Worm (Caenorhabditis elegans) whole organism, L1 larva: ENCODE results near the gene F39E9.6.
"Not testable (repeated sequence)": the region's sequence is repeated elsewhere in the genome, so short reads cannot be mapped to it uniquely, and the experiment has no call there.

Experiments used
- Y116A8C.19 ChIP-seq: sonication (generic microtip); optimal IDR thresholded peaks from 2 replicates; lab custom pipeline; 2016; ENCODE audit warnings: missing compliant biosample characterization, missing genetic modification characterization, borderline replicate concordance
- alr-1 ChIP-seq: fragments of 200-800 bp; sonication (Bioruptor generic); optimal IDR thresholded peaks from 2 replicates; lab custom pipeline; 2018; ENCODE audit warnings: borderline replicate concordance, mild to moderate bottlenecking, missing genetic modification characterization, missing compliant biosample characterization
- ama-1 ChIP-seq: fragments of 150-350 bp; optimal IDR thresholded peaks from 2 replicates; lab custom pipeline; 2014
- blmp-1 ChIP-seq: fragments of 150-350 bp; optimal IDR thresholded peaks from 2 replicates; lab custom pipeline; 2014; ENCODE audit warnings: missing biosample characterization, missing genetic modification characterization
- ceh-8 ChIP-seq: fragments of 200-800 bp; sonication (Bioruptor generic); optimal IDR thresholded peaks from 2 replicates; lab custom pipeline; 2018; ENCODE audit warnings: mild to moderate bottlenecking, missing genetic modification characterization, moderate library complexity, missing compliant biosample characterization
- ceh-82 ChIP-seq, 3 experiments: fragments of 150-350 bp in 1 of 3; sonication (generic microtip) in 2 of 3; optimal IDR thresholded peaks; 2 replicates each; lab custom pipeline; 2014 to 2017; ENCODE audit warnings: missing biosample characterization in 3 of 3, missing genetic modification characterization in 3 of 3
- ceh-88 ChIP-seq: fragments of 200-800 bp; sonication (Bioruptor generic); IDR thresholded peaks from 2 replicates; pipeline ENCODE4 v1.3.6; 2022; ENCODE audit warnings: missing genetic modification characterization, missing compliant biosample characterization
- dsc-1 ChIP-seq: sonication (generic microtip); optimal IDR thresholded peaks from 2 replicates; lab custom pipeline; 2016; ENCODE audit warnings: mild to moderate bottlenecking, missing genetic modification characterization, missing compliant biosample characterization
- egl-13 ChIP-seq: sonication (generic microtip); optimal IDR thresholded peaks from 2 replicates; lab custom pipeline; 2016; ENCODE audit warnings: missing genotype, missing genetic modification reagents, missing genetic modification characterization, missing compliant biosample characterization
- elt-2 ChIP-seq: sonication (generic microtip); optimal IDR thresholded peaks from 2 replicates; lab custom pipeline; 2016; ENCODE audit warnings: missing genetic modification characterization, mild to moderate bottlenecking, inconsistent platforms, missing compliant biosample characterization, missing genetic modification reagents
- elt-3 ChIP-seq, 6 experiments: fragments of 150-350 bp in 1 of 6; sonication (generic microtip); optimal IDR thresholded peaks; 2 replicates each; lab custom pipeline; 2017 to 2018; ENCODE audit warnings: missing biosample characterization in 6 of 6, missing genetic modification characterization in 6 of 6, inconsistent platforms in 1 of 6
- ets-5 ChIP-seq: fragments of 200-800 bp; sonication (Bioruptor generic); IDR thresholded peaks from 2 replicates; pipeline ENCODE4 v1.3.6; 2022; ENCODE audit warnings: missing genetic modification characterization, missing compliant biosample characterization
- fkh-8 ChIP-seq: sonication (generic microtip); optimal IDR thresholded peaks from 2 replicates; lab custom pipeline; 2016; ENCODE audit warnings: mild to moderate bottlenecking, missing genetic modification characterization, missing compliant biosample characterization
- grh-1 ChIP-seq: fragments of 200-800 bp; sonication (Bioruptor generic); IDR thresholded peaks from 2 replicates; pipeline ENCODE4 v1.3.6; 2022; ENCODE audit warnings: missing genetic modification reagents, missing genetic modification characterization, missing compliant biosample characterization
- hpl-2 ChIP-seq: fragments of 150-350 bp; optimal IDR thresholded peaks from 2 replicates; lab custom pipeline; 2014; ENCODE audit warnings: missing biosample characterization, missing genetic modification reagents, missing genetic modification characterization
- jun-1 ChIP-seq: fragments of 150-350 bp; optimal IDR thresholded peaks from 2 replicates; lab custom pipeline; 2014; ENCODE audit warnings: missing biosample characterization, missing genetic modification reagents, missing genetic modification characterization
- lin-15B ChIP-seq: fragments of 150-350 bp; sonication (generic microtip); optimal IDR thresholded peaks from 3 replicates; lab custom pipeline; 2014; ENCODE audit warnings: missing biosample characterization, missing genetic modification characterization
- mab-9 ChIP-seq: fragments of 200-800 bp; sonication (Bioruptor generic); IDR thresholded peaks from 2 replicates; pipeline ENCODE4 v1.3.6; 2022; ENCODE audit warnings: missing genetic modification reagents, missing genetic modification characterization, missing compliant biosample characterization
- mdl-1 ChIP-seq, 2 experiments: fragments of 150-350 bp; optimal IDR thresholded peaks; 2 replicates each; lab custom pipeline; 2014 to 2017; ENCODE audit warnings: missing biosample characterization in 2 of 2, missing genetic modification characterization in 2 of 2, inconsistent platforms in 1 of 2
- nhr-11 ChIP-seq: fragments of 150-350 bp; optimal IDR thresholded peaks from 2 replicates; lab custom pipeline; 2014; ENCODE audit warnings: missing biosample characterization, missing genetic modification characterization
- nhr-19 ChIP-seq: fragments of 200-800 bp; sonication (Bioruptor generic); conservative IDR thresholded peaks from 2 replicates; pipeline ENCODE4 v1.3.6; 2022; ENCODE audit warnings: missing genetic modification characterization, missing compliant biosample characterization
- nhr-20 ChIP-seq: sonication (generic microtip); optimal IDR thresholded peaks from 2 replicates; lab custom pipeline; 2016; ENCODE audit warnings: mild to moderate bottlenecking, missing genetic modification characterization, missing compliant biosample characterization
- nhr-71 ChIP-seq: sonication (generic microtip); optimal IDR thresholded peaks from 2 replicates; lab custom pipeline; 2016; ENCODE audit warnings: mild to moderate bottlenecking, missing genetic modification characterization, moderate library complexity, missing compliant biosample characterization
- nhr-84 ChIP-seq: sonication (generic microtip); optimal IDR thresholded peaks from 2 replicates; lab custom pipeline; 2017; ENCODE audit warnings: missing biosample characterization, missing genetic modification characterization
- nhr-85 ChIP-seq: sonication (generic microtip); peaks from one replicate; lab custom pipeline; 2016; ENCODE audit warnings: missing genetic modification characterization, inconsistent platforms, missing compliant biosample characterization
- nhr-90 ChIP-seq: sonication (generic microtip); optimal IDR thresholded peaks from 2 replicates; lab custom pipeline; 2016; ENCODE audit warnings: mild to moderate bottlenecking, missing genetic modification characterization, missing compliant biosample characterization; ENCODE audit not compliant: poor library complexity
- pqm-1 ChIP-seq: sonication (generic microtip); optimal IDR thresholded peaks from 3 replicates; lab custom pipeline; 2017; ENCODE audit warnings: missing biosample characterization, missing genetic modification characterization
- snu-23 ChIP-seq: sonication (generic microtip); optimal IDR thresholded peaks from 2 replicates; lab custom pipeline; 2016; ENCODE audit warnings: missing genetic modification characterization, missing compliant biosample characterization
- sptf-1 ChIP-seq: fragments of 150-350 bp; optimal IDR thresholded peaks from 2 replicates; lab custom pipeline; 2014; ENCODE audit warnings: missing biosample characterization, missing genetic modification characterization
- tbx-2 ChIP-seq: sonication (generic microtip); optimal IDR thresholded peaks from 2 replicates; lab custom pipeline; 2016; ENCODE audit warnings: missing genetic modification characterization, missing compliant biosample characterization
- tlp-1 ChIP-seq: fragments of 150-350 bp; optimal IDR thresholded peaks from 2 replicates; lab custom pipeline; 2014; ENCODE audit warnings: missing biosample characterization, missing genetic modification characterization
- unc-130 ChIP-seq: fragments of 150-350 bp; optimal IDR thresholded peaks from 2 replicates; lab custom pipeline; 2017; ENCODE audit warnings: missing biosample characterization, missing genetic modification characterization, inconsistent platforms
- unc-30 ChIP-seq: sonication (generic microtip); optimal IDR thresholded peaks from 2 replicates; lab custom pipeline; 2017; ENCODE audit warnings: missing biosample characterization, missing genetic modification characterization
- unc-62 ChIP-seq: fragments of 150-350 bp; optimal IDR thresholded peaks from 2 replicates; lab custom pipeline; 2014; ENCODE audit warnings: missing biosample characterization, missing genetic modification reagents, missing genetic modification characterization
- unc-86 ChIP-seq: sonication (generic microtip); optimal IDR thresholded peaks from 2 replicates; lab custom pipeline; 2016; ENCODE audit warnings: missing genetic modification characterization, missing compliant biosample characterization
- unc-98 ChIP-seq: fragments of 200-800 bp; sonication (Bioruptor generic); IDR thresholded peaks from 2 replicates; pipeline ENCODE4 v1.3.6; 2022; ENCODE audit warnings: missing genetic modification characterization, missing compliant biosample characterization
- vab-15 ChIP-seq: sonication (generic microtip); optimal IDR thresholded peaks from 2 replicates; lab custom pipeline; 2017; ENCODE audit warnings: missing genotype, mild to moderate bottlenecking, missing genetic modification characterization, missing compliant biosample characterization
- ztf-11 ChIP-seq, 2 experiments: sonication (generic microtip); optimal IDR thresholded peaks; 2 replicates each; lab custom pipeline; 2016 to 2017; ENCODE audit warnings: missing genetic modification characterization in 2 of 2, missing biosample characterization in 1 of 2, missing compliant biosample characterization in 1 of 2
- ztf-4 ChIP-seq: fragments of 150-350 bp; optimal IDR thresholded peaks from 2 replicates; lab custom pipeline; 2014; ENCODE audit warnings: missing biosample characterization, missing genetic modification characterization

Gene F39E9.6

DNA sequence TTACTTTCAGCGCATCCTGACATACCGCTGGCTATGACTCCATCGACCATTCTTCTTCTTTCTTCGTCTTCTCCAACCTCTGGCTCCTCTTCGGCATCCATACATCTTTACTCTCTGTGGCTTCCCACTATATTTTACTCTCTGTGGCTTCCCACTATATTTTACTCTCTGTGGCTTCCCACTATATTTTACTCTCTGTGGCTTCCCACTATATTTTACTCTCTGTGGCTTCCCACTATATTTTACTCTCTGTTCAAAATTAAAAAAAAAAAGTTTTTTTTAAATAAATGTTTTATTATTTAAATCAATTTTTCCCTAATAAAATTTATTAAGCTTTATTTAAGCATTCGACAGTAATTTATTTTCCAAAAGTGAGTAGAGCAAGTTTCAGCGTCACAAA lies 22.8 kb downstream of the F39E9.6 start, which contains the start of gene F39E9.14:
F39E9.14 (minus strand) TSS at position 101 of the 400 bp plus-strand sequence.
- TF ChIP-seq egl-13; jun-1 (tag; lab: Kevin White, UChicago); unc-130 (tag; lab: Kevin White, UChicago): not testable (repeated sequence)
- TF ChIP-seq, all 84 proteins: peak for 0; not testable (repeated sequence) for 84

DNA sequence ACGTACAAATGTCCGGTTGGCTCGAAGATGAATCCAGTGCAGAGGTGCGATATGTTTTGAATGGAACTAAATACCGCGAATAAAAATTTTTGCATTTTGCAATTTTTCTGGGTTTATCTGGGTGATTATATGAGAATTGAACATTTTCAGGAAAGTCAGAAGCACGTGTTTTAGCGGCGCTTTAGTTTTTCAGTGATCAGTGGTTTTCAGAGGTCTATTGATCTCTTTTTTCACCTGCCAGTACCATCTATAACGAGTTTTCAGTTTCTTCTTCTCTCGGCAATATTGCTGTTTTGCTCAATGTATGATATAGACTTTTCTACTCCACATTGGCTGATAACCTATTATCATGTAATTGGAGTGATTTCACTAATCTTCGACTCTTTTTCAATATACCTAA lies 26.3 kb downstream of the F39E9.6 start, which contains the start of gene sri-63:
sri-63 (plus strand) TSS at position 301 of the 400 bp plus-strand sequence.
- TF ChIP-seq tlp-1 (tag; lab: Kevin White, UChicago) (no peak), elt-2 (no peak), unc-130 (tag; lab: Kevin White, UChicago) (no peak), nhr-19 (no peak), ceh-88 (no peak)

- no peak for TF ChIP-seq dsc-1 (tag; lab: Kevin White, UChicago)
- no peak for TF ChIP-seq blmp-1 (tag; lab: Kevin White, UChicago)
- no peak for TF ChIP-seq nhr-85 (tag; lab: Kevin White, UChicago)
- no peak for TF ChIP-seq alr-1 (tag; lab: Kevin White, UChicago)
- no peak for TF ChIP-seq ztf-4 (tag; lab: Kevin White, UChicago)
- no peak for TF ChIP-seq unc-62 (GFP tag; lab: Kevin White, UChicago)
Observed at ce11 chrII:3284558-3284957, 28.8 kb downstream of the F39E9.6 start, which contains the start of gene scl-15. Gene scl-15, minus strand, starts transcription at chrII:3284658.

- TF ChIP-seq nhr-84 (no peak), hpl-2 (GFP tag; lab: Kevin White, UChicago) (no peak), nhr-20 (no peak), tbx-2 (tag; lab: Kevin White, UChicago) (no peak), elt-3 (tag; optimal IDR thresholded peaks at IDR 0.05; lab: Kevin White, UChicago) (no peak), mab-9 (GFP tag; lab: Robert Waterston, UW) (no peak), pqm-1 (tag; lab: Kevin White, UChicago) (no peak), unc-30 (no peak), ets-5 (GFP tag; lab: Robert Waterston, UW) (no peak), Y116A8C.19 (tag; lab: Kevin White, UChicago) (no peak), ama-1 (no peak), grh-1 (no peak)
Observed at ce11 chrII:3282353-3282752, 31.0 kb downstream of the F39E9.6 start, which contains the start of gene nep-13. Gene nep-13, plus strand, starts transcription at chrII:3282653.

DNA sequence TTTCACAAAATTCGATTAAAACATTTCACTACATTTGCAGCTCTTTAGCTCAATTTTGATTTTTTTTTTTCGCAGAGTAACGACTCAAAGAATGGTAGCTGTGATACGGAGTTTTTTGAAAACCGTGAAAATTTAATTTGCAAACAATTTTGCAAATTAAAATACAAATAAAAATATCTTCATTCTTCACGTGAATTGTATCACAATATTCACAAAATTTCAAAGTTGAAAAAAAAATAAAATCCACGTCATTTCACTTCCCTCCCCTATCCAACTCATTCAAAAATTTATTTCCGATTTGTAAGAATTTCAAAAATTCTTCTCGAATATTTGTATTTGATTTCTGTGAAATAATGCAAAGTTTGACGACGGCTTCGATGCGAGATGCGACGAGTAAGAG lies 34.7 kb downstream of the F39E9.6 start, which contains the start of gene wht-4:
wht-4 (plus strand) TSS at position 301 of the 400 bp plus-strand sequence.
- TF ChIP-seq unc-30 (no peak), fkh-8 (tag; lab: Kevin White, UChicago) (no peak), ama-1 (no peak), sptf-1 (tag; lab: Kevin White, UChicago) (no peak), unc-98 (GFP tag; lab: Robert Waterston, UW) (no peak), ceh-88 (no peak), pqm-1 (tag; lab: Kevin White, UChicago) (no peak), vab-15 (no peak), ceh-8 (GFP tag; lab: Kevin White, UChicago) (no peak), nhr-90 (tag; lab: Kevin White, UChicago) (no peak), unc-86 (tag; lab: Kevin White, UChicago) (no peak), nhr-19 (no peak), nhr-71 (tag; lab: Kevin White, UChicago) (no peak), mab-9 (GFP tag; lab: Robert Waterston, UW) (no peak)

- TF ChIP-seq Y116A8C.19 (tag; lab: Kevin White, UChicago), result no peak
- TF ChIP-seq nhr-11, result no peak
- TF ChIP-seq lin-15B (tag; lab: Kevin White, UChicago), result no peak
- no peak for TF ChIP-seq mdl-1 (tag; optimal IDR thresholded peaks at IDR 0.05; lab: Kevin White, UChicago)
- TF ChIP-seq snu-23 (GFP tag; lab: Kevin White, UChicago), result no peak
- no peak for TF ChIP-seq vab-15
- TF ChIP-seq grh-1, result no peak
- no peak for TF ChIP-seq ama-1
- TF ChIP-seq ceh-82 (tag; optimal IDR thresholded peaks at IDR 0.05; lab: Kevin White, UChicago), result no peak
- no peak for TF ChIP-seq ztf-11 (tag; optimal IDR thresholded peaks at IDR 0.05; lab: Kevin White, UChicago)
- TF ChIP-seq, all 84 proteins: peak for 0
Observed at ce11 chrII:3277686-3278085, 35.7 kb downstream of the F39E9.6 start, which contains the start of gene F02E11.4. Gene F02E11.4, minus strand, starts transcription at chrII:3277786.
